Worm (Caenorhabditis elegans): Measurements from ENCODE around the gene col-133.

Gene col-133

ce11 chrIV:14070185-14070991 lies 28.8 kb downstream of the col-133 start:
- TF ChIP-seq him-1 (tag; optimal IDR thresholded peaks at IDR 0.05): no peak
- peak; percentile 44 for TF ChIP-seq W03F9.2 (tag; optimal IDR thresholded peaks at IDR 0.05)

DNA sequence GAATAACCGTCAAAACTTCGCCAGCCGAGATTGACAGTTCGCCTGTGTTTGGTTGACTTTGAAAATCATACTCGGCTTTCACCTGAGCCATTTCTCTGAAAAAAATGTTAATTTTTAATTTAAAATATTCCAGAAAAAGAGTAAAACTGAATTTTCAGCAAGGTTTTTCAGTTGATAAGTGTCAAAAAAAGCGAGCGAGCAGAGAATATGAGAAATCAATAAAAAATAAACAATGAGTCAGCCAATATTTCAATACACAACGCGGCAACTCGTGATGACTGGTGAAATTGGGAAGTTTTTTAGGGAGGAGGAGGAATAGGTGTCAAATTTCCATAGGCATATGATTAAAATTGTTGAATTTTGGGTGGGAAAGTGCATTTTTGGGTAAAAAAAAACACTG lies 29.4 kb downstream of the col-133 start, which contains the start of gene lst-4:
Gene lst-4 (minus strand): TSS at position 101 of the 400 bp plus-strand sequence.
- TF ChIP-seq dao-5 (tag; optimal IDR thresholded peaks at IDR 0.05) (no peak), him-1 (tag; optimal IDR thresholded peaks at IDR 0.05) (no peak), W03F9.2 (tag; optimal IDR thresholded peaks at IDR 0.05) (no peak)

DNA sequence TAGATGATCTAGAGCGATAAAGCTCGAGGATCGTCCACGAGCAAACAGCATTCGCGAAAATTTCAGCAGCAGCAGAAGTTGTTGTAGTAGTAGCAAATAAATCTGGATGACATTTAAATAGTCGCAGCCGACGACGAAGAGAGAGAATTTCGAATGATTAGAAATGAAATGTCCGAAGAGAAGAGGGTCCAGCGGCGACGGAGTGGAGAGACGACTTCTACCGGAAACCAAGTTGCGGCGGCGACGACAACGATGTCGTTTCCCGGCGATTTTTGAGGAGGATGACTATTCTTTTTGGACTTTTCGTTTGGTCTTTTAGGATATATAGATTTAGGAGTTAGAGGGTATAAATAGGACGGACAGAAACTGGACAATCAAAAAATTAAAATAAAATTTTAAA lies 32.8 kb downstream of the col-133 start:
- TF ChIP-seq W03F9.2 (tag; optimal IDR thresholded peaks at IDR 0.05) (no peak), dao-5 (tag; optimal IDR thresholded peaks at IDR 0.05) (no peak), him-1 (tag; optimal IDR thresholded peaks at IDR 0.05) (no peak)

DNA sequence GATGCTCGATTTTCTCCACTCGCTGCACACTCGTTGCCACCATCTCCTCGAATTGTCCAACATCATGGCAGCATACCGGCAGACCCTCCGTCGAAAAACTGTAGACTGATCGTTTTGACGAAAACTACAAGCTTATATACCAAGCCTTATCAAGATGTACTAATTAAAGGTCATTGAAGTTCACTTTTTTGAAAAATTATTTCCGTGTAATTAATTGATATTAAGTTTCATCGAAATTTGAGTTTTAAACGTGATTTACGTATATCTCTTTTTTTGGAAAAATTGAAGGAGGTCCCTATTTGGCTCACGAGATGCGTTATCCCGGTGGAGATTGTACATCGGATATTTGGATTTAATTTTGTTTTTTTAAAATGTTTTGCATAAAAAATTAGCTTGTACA lies 38.5 kb downstream of the col-133 start, which contains the start of gene Y37A1B.4:
Gene Y37A1B.4 (minus strand): TSS at position 101 of the 400 bp plus-strand sequence.
- TF ChIP-seq him-1 (tag; optimal IDR thresholded peaks at IDR 0.05) (no peak), W03F9.2 (tag; optimal IDR thresholded peaks at IDR 0.05) (no peak), dao-5 (tag; optimal IDR thresholded peaks at IDR 0.05) (no peak)

DNA sequence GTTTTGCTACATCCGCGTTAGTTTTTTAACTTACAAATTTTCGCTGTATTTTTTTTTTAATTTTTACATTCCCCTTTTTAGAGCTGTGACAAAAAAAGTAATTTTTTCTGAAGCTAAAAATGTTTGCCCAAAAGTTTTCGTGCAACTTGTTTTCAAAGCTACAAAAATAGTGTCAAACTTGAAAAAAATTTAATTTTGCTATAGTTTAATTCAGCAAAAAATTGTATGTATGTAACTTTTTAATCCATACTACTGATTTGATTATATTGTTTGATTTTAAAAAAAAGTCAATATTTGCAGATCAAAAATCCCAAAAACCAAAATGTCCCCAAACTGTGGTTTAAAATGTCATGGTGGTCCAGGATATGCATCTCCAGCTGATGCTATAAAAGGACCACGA lies 48.3 kb downstream of the col-133 start, which contains the start of gene semo-1:
Gene semo-1 (plus strand): TSS at position 301 of the 400 bp plus-strand sequence.
- no peak for TF ChIP-seq W03F9.2 (tag; optimal IDR thresholded peaks at IDR 0.05)

DNA sequence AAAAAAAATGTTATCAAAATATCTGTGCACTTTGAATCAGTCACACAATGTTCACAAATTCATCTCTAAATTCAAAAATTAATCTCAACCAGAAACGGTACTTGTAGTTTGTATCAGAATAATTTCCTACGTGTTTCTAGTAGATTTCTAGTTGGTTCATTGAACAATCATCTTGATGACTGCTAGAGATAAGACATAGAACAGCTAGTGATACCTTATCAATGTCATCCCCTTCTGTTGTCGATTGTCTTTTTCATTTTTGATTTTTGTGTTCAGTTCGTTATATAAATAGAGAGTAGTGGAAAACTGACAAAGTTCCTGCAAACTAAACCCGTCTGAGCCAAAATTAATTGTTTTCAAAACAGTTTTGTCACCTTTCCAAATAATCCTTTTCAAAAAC lies 48.7 kb downstream of the col-133 start:
- TF ChIP-seq dao-5 (tag; optimal IDR thresholded peaks at IDR 0.05): no peak
- TF ChIP-seq W03F9.2 (tag; optimal IDR thresholded peaks at IDR 0.05): no peak
- no peak for TF ChIP-seq him-1 (tag; optimal IDR thresholded peaks at IDR 0.05)

Data from whole organism, L4/young adult.